Worm (Caenorhabditis elegans) whole organism, L4 larva: ENCODE results near the gene Y46D2A.1.

Experiments used
- D1046.2 ChIP-seq: fragments of 200-800 bp; sonication (Bioruptor generic); IDR thresholded peaks from 2 replicates; pipeline ENCODE4 v1.3.6; 2022; ENCODE audit warnings: missing genetic modification characterization, missing compliant biosample characterization
- ZK337.2 ChIP-seq: fragments of 200-800 bp; sonication (Bioruptor generic); IDR thresholded peaks from 2 replicates; pipeline ENCODE4 v1.3.6; 2022; ENCODE audit warnings: missing genetic modification reagents, missing genetic modification characterization, missing compliant biosample characterization

- TF ChIP-seq ZK337.2 (GFP tag; lab: Robert Waterston, UW) (no peak), D1046.2 (GFP tag; lab: Robert Waterston, UW) (no peak)
These were observed 18.5 kb downstream of the Y46D2A.1 start for ce11 chrII:3340818-3341217.
